Fruit fly (Drosophila melanogaster): Measurements from ENCODE around the gene CG31909.
A peak's percentile ranks its signal among the peaks of the same experiment; 100 is the strongest.

Gene CG31909

dm6 chr2L:7284791-7285190 is 27.5 kb downstream of the CG31909 start:
- TF ChIP-seq cato (GFP tag; optimal IDR thresholded peaks at IDR 0.05; ENCODE audit: borderline replicate concordance) (no peak), chinmo (GFP tag; IDR thresholded peaks at IDR 0.05; ENCODE audit: partially characterized antibody) (peak; percentile 89), yki (optimal IDR thresholded peaks at IDR 0.05) (no peak), salm (tag; optimal IDR thresholded peaks at IDR 0.05) (peak; percentile 20), oc (tag; optimal IDR thresholded peaks at IDR 0.05) (peak; percentile 7), vvl (GFP tag; IDR thresholded peaks at IDR 0.05) (peak; percentile 96), amos (GFP tag; IDR thresholded peaks at IDR 0.05; ENCODE audit: partially characterized antibody) (no peak), sens (GFP tag) (peak; percentile 37), sd (tag; optimal IDR thresholded peaks at IDR 0.05) (peak; percentile 20), abd-A (tag; optimal IDR thresholded peaks at IDR 0.05) (peak; percentile 89)

DNA sequence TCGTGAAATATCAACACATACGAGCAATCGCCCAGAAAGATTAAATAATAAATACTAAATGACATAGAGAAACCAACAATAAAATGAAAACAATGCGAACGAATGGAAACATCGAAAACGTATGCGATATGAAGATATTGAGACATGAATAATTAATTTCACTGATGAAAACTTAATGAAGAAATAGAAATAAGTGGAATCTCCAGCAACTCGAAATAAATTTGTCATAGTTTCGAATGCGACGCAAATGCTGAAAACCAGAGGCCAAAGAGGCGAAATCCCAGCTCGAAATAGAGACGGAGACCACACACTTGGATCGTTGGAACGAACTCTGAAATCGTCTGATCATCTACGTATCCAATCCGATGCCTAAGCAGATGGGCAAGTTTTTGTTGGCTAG is 28.6 kb downstream of the CG31909 start:
- no peak for TF ChIP-seq slbo (GFP tag; IDR thresholded peaks at IDR 0.05)
- peak; percentile 23 for TF ChIP-seq CG13894 (tag; optimal IDR thresholded peaks at IDR 0.05)
- TF ChIP-seq wek (GFP tag; optimal IDR thresholded peaks at IDR 0.05), result no peak
- no peak for TF ChIP-seq dm (GFP tag; optimal IDR thresholded peaks at IDR 0.05)
- no peak for TF ChIP-seq zfh2 (GFP tag; optimal IDR thresholded peaks at IDR 0.05)
- no peak for TF ChIP-seq CG31441 (GFP tag; IDR thresholded peaks at IDR 0.05)
- TF ChIP-seq ftz-f1 (GFP tag; optimal IDR thresholded peaks at IDR 0.05), result no peak
- no peak for TF ChIP-seq Atf-2 (GFP tag; optimal IDR thresholded peaks at IDR 0.05)
- no peak for TF ChIP-seq unc-4 (GFP tag; IDR thresholded peaks at IDR 0.05; ENCODE audit: partially characterized antibody)
- no peak for TF ChIP-seq Elba2 (GFP tag; optimal IDR thresholded peaks at IDR 0.05)
- no peak for TF ChIP-seq CG14441 (GFP tag; IDR thresholded peaks at IDR 0.05)
- no peak for TF ChIP-seq CG1832 (GFP tag; optimal IDR thresholded peaks at IDR 0.05)
- no peak for TF ChIP-seq chn (GFP tag; optimal IDR thresholded peaks at IDR 0.05)
- no peak for TF ChIP-seq dati (GFP tag; IDR thresholded peaks at IDR 0.05)
- no peak for TF ChIP-seq p53 (GFP tag; optimal IDR thresholded peaks at IDR 0.05)
- TF ChIP-seq CG10321 (GFP tag; IDR thresholded peaks at IDR 0.05), result no peak
- TF ChIP-seq chinmo (GFP tag; IDR thresholded peaks at IDR 0.05; ENCODE audit: partially characterized antibody), result peak; percentile 70; the same call in 1 of the 4 replicates
- no peak for TF ChIP-seq CoRest (tag; optimal IDR thresholded peaks at IDR 0.05)
- no peak for TF ChIP-seq wor (GFP tag; IDR thresholded peaks at IDR 0.05)
- no peak for TF ChIP-seq CrebB (tag; optimal IDR thresholded peaks at IDR 0.05)
- TF ChIP-seq sd (tag; optimal IDR thresholded peaks at IDR 0.05), result peak; percentile 32
- TF ChIP-seq CG8478 (optimal IDR thresholded peaks at IDR 0.05), result no peak
- TF ChIP-seq trh (GFP tag; optimal IDR thresholded peaks at IDR 0.05), result no peak
- no peak for TF ChIP-seq CG17802 (tag; optimal IDR thresholded peaks at IDR 0.05)
- TF ChIP-seq nmo (GFP tag; optimal IDR thresholded peaks at IDR 0.05), result no peak
- no peak for TF ChIP-seq CG16815 (GFP tag; optimal IDR thresholded peaks at IDR 0.05)
- no peak for TF ChIP-seq ase (GFP tag; IDR thresholded peaks at IDR 0.05)
- no peak for TF ChIP-seq CG14667 (GFP tag; IDR thresholded peaks at IDR 0.05)
- TF ChIP-seq CG8924 (tag; optimal IDR thresholded peaks at IDR 0.05), result no peak
- TF ChIP-seq ERR (GFP tag; optimal IDR thresholded peaks at IDR 0.05), result no peak
- no peak for TF ChIP-seq zen2 (GFP tag; IDR thresholded peaks at IDR 0.05; ENCODE audit: partially characterized antibody)
- no peak for TF ChIP-seq CG8281 (tag; optimal IDR thresholded peaks at IDR 0.05)
- TF ChIP-seq CG16779 (GFP tag; IDR thresholded peaks at IDR 0.05), result no peak
- TF ChIP-seq oc (tag; optimal IDR thresholded peaks at IDR 0.05), result peak; percentile 17
- TF ChIP-seq cad (GFP tag; optimal IDR thresholded peaks at IDR 0.05), result no peak
- no peak for TF ChIP-seq CG2202 (tag; optimal IDR thresholded peaks at IDR 0.05)
- TF ChIP-seq CG2678 (tag; optimal IDR thresholded peaks at IDR 0.05), result no peak
- TF ChIP-seq usp (GFP tag; optimal IDR thresholded peaks at IDR 0.05), result no peak
- TF ChIP-seq bcd (GFP tag; optimal IDR thresholded peaks at IDR 0.05), result no peak
- no peak for TF ChIP-seq Hr3 (GFP tag; optimal IDR thresholded peaks at IDR 0.05)
- TF ChIP-seq Awh (GFP tag; IDR thresholded peaks at IDR 0.05), result peak; percentile 70; the same call in 1 of the 2 replicates
- TF ChIP-seq abd-A (tag; optimal IDR thresholded peaks at IDR 0.05), result peak; percentile 72
- TF ChIP-seq vvl (GFP tag; IDR thresholded peaks at IDR 0.05), result peak; percentile 65
- no peak for TF ChIP-seq seq (GFP tag; IDR thresholded peaks at IDR 0.05)
